Fruit fly (Drosophila melanogaster) whole organism, embryonic: Measurements from ENCODE around the gene CG43993.

Source experiments
- Atf6 ChIP-seq: fragments of 200-800 bp; sonication (Bioruptor generic); IDR thresholded peaks from 2 replicates; pipeline ENCODE4 v1.3.6; 2022; ENCODE audit warnings: missing biosample characterization, missing genetic modification characterization
- Blimp-1 ChIP-seq: fragments of 200-800 bp; sonication (Bioruptor generic); optimal IDR thresholded peaks from 3 replicates; lab custom pipeline; 2018; ENCODE audit warnings: missing biosample characterization, missing genetic modification characterization, mild to moderate bottlenecking, moderate library complexity, missing genetic modification reagents
- CG12299 ChIP-seq: fragments of 200-800 bp; sonication (Bioruptor generic); optimal IDR thresholded peaks from 2 replicates; lab custom pipeline; 2018; ENCODE audit warnings: missing biosample characterization, mild to moderate bottlenecking, missing genetic modification characterization
- CG13424 ChIP-seq: fragments of 200-800 bp; sonication (Bioruptor generic); optimal IDR thresholded peaks from 2 replicates; lab custom pipeline; 2019; ENCODE audit warnings: missing biosample characterization, mild to moderate bottlenecking, missing genetic modification characterization, moderate library complexity
- CG14860 ChIP-seq: fragments of 200-800 bp; sonication (Bioruptor generic); IDR thresholded peaks from 3 replicates; pipeline ENCODE4 v1.3.6; 2022; ENCODE audit warnings: missing biosample characterization, missing genetic modification characterization; ENCODE audit not compliant: partially characterized antibody
- CG17359 ChIP-seq: fragments of 200-800 bp; sonication (Bioruptor generic); optimal IDR thresholded peaks from 3 replicates; lab custom pipeline; 2018; ENCODE audit warnings: missing biosample characterization, mild to moderate bottlenecking, missing genetic modification characterization, moderate library complexity
- CG31388 ChIP-seq: fragments of 200-800 bp; sonication (Bioruptor generic); optimal IDR thresholded peaks from 2 replicates; lab custom pipeline; 2016; ENCODE audit warnings: missing biosample characterization, missing genetic modification characterization
- CG33213 ChIP-seq: fragments of 200-800 bp; sonication (Bioruptor generic); optimal IDR thresholded peaks from 3 replicates; lab custom pipeline; 2016; ENCODE audit warnings: missing biosample characterization, missing genetic modification characterization
- CG42726 ChIP-seq: fragments of 200-800 bp; sonication (Bioruptor generic); IDR thresholded peaks from 2 replicates; pipeline ENCODE4 v1.3.6; 2022; ENCODE audit warnings: missing biosample characterization, missing genetic modification characterization; ENCODE audit not compliant: partially characterized antibody
- CG4820 ChIP-seq: fragments of 200-800 bp; sonication (Bioruptor generic); optimal IDR thresholded peaks from 3 replicates; lab custom pipeline; 2016; ENCODE audit warnings: missing biosample characterization, missing genetic modification characterization
- CG6813 ChIP-seq: fragments of 200-800 bp; sonication (Bioruptor generic); optimal IDR thresholded peaks from 2 replicates; lab custom pipeline; 2017; ENCODE audit warnings: missing biosample characterization, missing genetic modification characterization, mild to moderate bottlenecking, moderate library complexity, missing genetic modification reagents
- CG8290 ChIP-seq, 3 experiments: fragments of 200-800 bp; sonication (Bioruptor generic); optimal IDR thresholded peaks; 2 replicates each; lab custom pipeline; 2016 to 2019; ENCODE audit warnings: missing biosample characterization in 3 of 3, missing genetic modification characterization in 3 of 3, mild to moderate bottlenecking in 2 of 3, moderate library complexity in 1 of 3
- CG9609 ChIP-seq: fragments of 200-800 bp; sonication (Bioruptor generic); optimal IDR thresholded peaks from 3 replicates; lab custom pipeline; 2016; ENCODE audit warnings: missing biosample characterization, missing genetic modification characterization
- D19A ChIP-seq: fragments of 200-800 bp; optimal IDR thresholded peaks from 3 replicates; lab custom pipeline; 2019; ENCODE audit warnings: missing biosample characterization, mild to moderate bottlenecking, missing genetic modification characterization, moderate library complexity
- Dfd ChIP-seq, 2 experiments: fragments of >200 bp; optimal IDR thresholded peaks; 2 replicates each; lab custom pipeline; 2017; ENCODE audit warnings: missing biosample characterization in 2 of 2, missing genetic modification characterization in 2 of 2
- Dref ChIP-seq: fragments of 200-800 bp; sonication (Bioruptor generic); IDR thresholded peaks from 2 replicates; pipeline ENCODE4 v1.3.6; 2022; ENCODE audit warnings: missing biosample characterization, missing genetic modification characterization
- Ets65A ChIP-seq: fragments of 200-800 bp; sonication (Bioruptor generic); peaks from one replicate; lab custom pipeline; 2016; ENCODE audit warnings: missing biosample characterization, missing genetic modification characterization
- HLHmδ ChIP-seq: fragments of 200-800 bp; sonication (Bioruptor generic); optimal IDR thresholded peaks from 2 replicates; lab custom pipeline; 2018; ENCODE audit warnings: missing biosample characterization, mild to moderate bottlenecking, missing genetic modification characterization, moderate library complexity
- Hr3 ChIP-seq: fragments of 200-800 bp; sonication (Bioruptor generic); optimal IDR thresholded peaks from 3 replicates; lab custom pipeline; 2016; ENCODE audit warnings: missing biosample characterization, missing genetic modification characterization
- Six4 ChIP-seq: fragments of 200-800 bp; sonication (Bioruptor generic); optimal IDR thresholded peaks from 2 replicates; lab custom pipeline; 2016; ENCODE audit warnings: missing biosample characterization, missing genetic modification characterization
- Sox102F ChIP-seq: fragments of 200-800 bp; sonication (Bioruptor generic); optimal IDR thresholded peaks from 2 replicates; lab custom pipeline; 2018; ENCODE audit warnings: missing biosample characterization, mild to moderate bottlenecking, missing genetic modification characterization, moderate library complexity
- Stat92E ChIP-seq, 3 experiments: fragments of >200 bp in 2 of 3; fragments of 200-800 bp in 1 of 3; sonication (Bioruptor generic) in 1 of 3; optimal IDR thresholded peaks; 2 replicates each; lab custom pipeline; 2017 to 2019; ENCODE audit warnings: missing biosample characterization in 3 of 3, missing genetic modification characterization in 3 of 3, mild to moderate bottlenecking in 1 of 3, moderate library complexity in 1 of 3
- Taf1 ChIP-seq: fragments of 200-800 bp; sonication (Bioruptor generic); IDR thresholded peaks from 2 replicates; pipeline ENCODE4 v1.3.6; 2022; ENCODE audit warnings: missing biosample characterization, missing genetic modification characterization
- al ChIP-seq: fragments of 200-800 bp; sonication (Bioruptor generic); IDR thresholded peaks from 2 replicates; pipeline ENCODE4 v1.3.6; 2022; ENCODE audit warnings: missing biosample characterization, missing genetic modification characterization
- amos ChIP-seq: fragments of 200-800 bp; sonication (Bioruptor generic); IDR thresholded peaks from 2 replicates; pipeline ENCODE4 v1.3.6; 2022; ENCODE audit warnings: missing biosample characterization, missing genetic modification characterization; ENCODE audit not compliant: partially characterized antibody
- bsh ChIP-seq, 2 experiments: fragments of 200-800 bp; sonication (Bioruptor generic); optimal IDR thresholded peaks; 2 replicates each; lab custom pipeline; 2017 to 2018; ENCODE audit warnings: mild to moderate bottlenecking in 2 of 2, missing biosample characterization in 2 of 2, missing genetic modification characterization in 2 of 2, moderate library complexity in 1 of 2
- crol ChIP-seq: fragments of 200-800 bp; sonication (Bioruptor generic); IDR thresholded peaks from 2 replicates; pipeline ENCODE4 v1.3.6; 2022; ENCODE audit warnings: missing biosample characterization, missing genetic modification characterization
- dimm ChIP-seq: fragments of 200-800 bp; sonication (Bioruptor generic); IDR thresholded peaks from 2 replicates; pipeline ENCODE4 v1.3.6; 2022; ENCODE audit warnings: missing biosample characterization, missing genetic modification characterization
- fd64A ChIP-seq: fragments of 200-800 bp; sonication (Bioruptor generic); optimal IDR thresholded peaks from 3 replicates; lab custom pipeline; 2018; ENCODE audit warnings: missing biosample characterization, mild to moderate bottlenecking, missing genetic modification characterization
- fd96Cb ChIP-seq: fragments of 200-800 bp; sonication (Bioruptor generic); optimal IDR thresholded peaks from 2 replicates; lab custom pipeline; 2018; ENCODE audit warnings: missing biosample characterization, mild to moderate bottlenecking, missing genetic modification characterization, moderate library complexity
- fru ChIP-seq: fragments of >200 bp; optimal IDR thresholded peaks from 2 replicates; lab custom pipeline; 2017
- gem ChIP-seq: fragments of 200-800 bp; sonication (Bioruptor generic); optimal IDR thresholded peaks from 2 replicates; lab custom pipeline; 2019; ENCODE audit warnings: missing biosample characterization, mild to moderate bottlenecking, missing genetic modification characterization, moderate library complexity
- nom ChIP-seq: fragments of 200-800 bp; sonication (Bioruptor generic); optimal IDR thresholded peaks from 2 replicates; lab custom pipeline; 2017; ENCODE audit warnings: missing biosample characterization, missing genetic modification characterization, mild to moderate bottlenecking, moderate library complexity, missing genetic modification reagents
- row ChIP-seq: fragments of 200-800 bp; sonication (Bioruptor generic); IDR thresholded peaks from 3 replicates; pipeline ENCODE4 v1.3.6; 2022; ENCODE audit warnings: missing biosample characterization, missing genetic modification characterization
- sd ChIP-seq: fragments of 200-800 bp; sonication (Bioruptor generic); optimal IDR thresholded peaks from 3 replicates; lab custom pipeline; 2018; ENCODE audit warnings: missing biosample characterization, mild to moderate bottlenecking, missing genetic modification characterization, moderate library complexity
- sens ChIP-seq: fragments of 200-800 bp; sonication (Bioruptor generic); peaks from one replicate; lab custom pipeline; 2016; ENCODE audit warnings: missing biosample characterization, missing genetic modification characterization
- sisA ChIP-seq: fragments of 200-800 bp; sonication (Bioruptor generic); IDR thresholded peaks from 2 replicates; pipeline ENCODE4 v1.3.6; 2022; ENCODE audit warnings: missing biosample characterization, missing genetic modification characterization
- sug ChIP-seq: fragments of 200-800 bp; optimal IDR thresholded peaks from 2 replicates; lab custom pipeline; 2019; ENCODE audit warnings: missing biosample characterization, mild to moderate bottlenecking, missing genetic modification characterization, moderate library complexity
- tgo ChIP-seq: fragments of 200-800 bp; sonication (Bioruptor generic); IDR thresholded peaks from 3 replicates; pipeline ENCODE4 v1.3.6; 2022; ENCODE audit warnings: missing biosample characterization, missing genetic modification characterization
- tin ChIP-seq: fragments of 200-800 bp; sonication (Bioruptor generic); optimal IDR thresholded peaks from 3 replicates; lab custom pipeline; 2016; ENCODE audit warnings: missing biosample characterization, missing genetic modification characterization
- tll ChIP-seq, 2 experiments: fragments of 200-800 bp in 1 of 2; fragments of >200 bp in 1 of 2; sonication (Bioruptor generic) in 1 of 2; optimal IDR thresholded peaks; 2 replicates each; lab custom pipeline; 2017 to 2019; ENCODE audit warnings: missing biosample characterization in 2 of 2, missing genetic modification characterization in 2 of 2, mild to moderate bottlenecking in 1 of 2, moderate library complexity in 1 of 2
- trem ChIP-seq: fragments of 200-800 bp; optimal IDR thresholded peaks from 3 replicates; lab custom pipeline; 2019; ENCODE audit warnings: missing biosample characterization, mild to moderate bottlenecking, missing genetic modification characterization, moderate library complexity
- tup ChIP-seq: fragments of 200-800 bp; sonication (Bioruptor generic); optimal IDR thresholded peaks from 2 replicates; lab custom pipeline; 2016; ENCODE audit warnings: missing biosample characterization, mild to moderate bottlenecking, missing genetic modification characterization, moderate library complexity
- vvl ChIP-seq: fragments of 200-800 bp; sonication (Bioruptor generic); IDR thresholded peaks from 2 replicates; pipeline ENCODE4 v1.3.6; 2022; ENCODE audit warnings: missing biosample characterization, missing genetic modification characterization
- zf30C ChIP-seq: fragments of 200-800 bp; sonication (Bioruptor generic); optimal IDR thresholded peaks from 3 replicates; lab custom pipeline; 2018; ENCODE audit warnings: missing biosample characterization, mild to moderate bottlenecking, missing genetic modification characterization
- zfh2 ChIP-seq: fragments of 200-800 bp; sonication (Bioruptor generic); optimal IDR thresholded peaks from 2 replicates; lab custom pipeline; 2016; ENCODE audit warnings: missing biosample characterization, missing genetic modification characterization

CG43993 gene

dm6 chr3L:12024947-12025346 is 7.4 kb upstream of the CG43993 start:
- TF ChIP-seq Hr3 (GFP tag; lab: Kevin White, UChicago): no peak
- peak; percentile 8 for TF ChIP-seq sens (GFP tag; lab: Kevin White, UChicago)
- 0 out of 3 replicates have a peak, but pooled peaks have one; percentile 9 for TF ChIP-seq row (GFP tag; lab: Robert Waterston, UW)
- no peak for TF ChIP-seq CG4820 (GFP tag; lab: Kevin White, UChicago)
- no peak for TF ChIP-seq trem (tag; lab: Kevin White, UChicago)
- TF ChIP-seq Sox102F: peak; percentile 29
- TF ChIP-seq Dref: no peak
- peak; percentile 38 for TF ChIP-seq gem (tag; lab: Kevin White, UChicago)
- peak; percentile 10 for TF ChIP-seq Blimp-1 (GFP tag; lab: Kevin White, UChicago)
- TF ChIP-seq CG17359: peak; percentile 6
- no peak for TF ChIP-seq fru
- TF ChIP-seq bsh (GFP tag; optimal IDR thresholded peaks at IDR 0.05; lab: Kevin White, UChicago): peak in 1 of 2 experiments; percentile 33
- TF ChIP-seq, all 482 proteins: peak for 7

- TF ChIP-seq vvl (no peak), amos (no peak), HLHmδ (GFP tag; lab: Kevin White, UChicago) (no peak), Stat92E (GFP tag; optimal IDR thresholded peaks at IDR 0.05; lab: Kevin White, UChicago) (no peak), Atf6 (GFP tag; lab: Robert Waterston, UW) (no peak), CG14860 (GFP tag; lab: Robert Waterston, UW) (no peak), al (GFP tag; lab: Robert Waterston, UW) (no peak), zfh2 (GFP tag; lab: Kevin White, UChicago) (no peak), tup (no peak), Six4 (GFP tag; lab: Kevin White, UChicago) (no peak), CG13424 (tag; lab: Kevin White, UChicago) (no peak), sug (tag; lab: Kevin White, UChicago) (no peak), CG9609 (GFP tag; lab: Kevin White, UChicago) (no peak), Ets65A (GFP tag; lab: Kevin White, UChicago) (no peak), D19A (tag; lab: Kevin White, UChicago) (no peak), crol (GFP tag; lab: Robert Waterston, UW) (no peak), CG33213 (GFP tag; lab: Kevin White, UChicago) (no peak), CG12299 (tag; lab: Kevin White, UChicago) (no peak)
- TF ChIP-seq, all 482 proteins: peak for 0
Measured at dm6 chr3L:12027929-12028328, 4.4 kb upstream of the CG43993 start.

- TF ChIP-seq Ets65A (GFP tag; lab: Kevin White, UChicago) (peak; percentile 71), Taf1 (GFP tag; lab: Robert Waterston, UW) (no peak), CG42726 (0 out of 2 replicates have a peak, but pooled peaks have one; percentile 23), nom (GFP tag; lab: Kevin White, UChicago) (peak; percentile 11)
Measured at dm6 chr3L:12028534-12029029, 3.8 kb upstream of the CG43993 start.

dm6 chr3L:12030521-12030920 is 1.8 kb upstream of the CG43993 start:
- no peak for TF ChIP-seq CG31388 (GFP tag; lab: Kevin White, UChicago)
- no peak for TF ChIP-seq dimm (GFP tag; lab: Robert Waterston, UW)
- no peak for TF ChIP-seq sd (tag; lab: Kevin White, UChicago)
- TF ChIP-seq fd96Cb: peak; percentile 36
- TF ChIP-seq tll (GFP tag; optimal IDR thresholded peaks at IDR 0.05; lab: Kevin White, UChicago): no peak
- no peak for TF ChIP-seq sug (tag; lab: Kevin White, UChicago)
- no peak for TF ChIP-seq CG8290 (GFP tag; optimal IDR thresholded peaks at IDR 0.05; lab: Kevin White, UChicago)
- no peak for TF ChIP-seq CG8290 (tag; optimal IDR thresholded peaks at IDR 0.05; lab: Kevin White, UChicago)
- no peak for TF ChIP-seq fd64A
- TF ChIP-seq tin: peak; percentile 15
- TF ChIP-seq CG6813 (GFP tag; lab: Kevin White, UChicago): no peak
- no peak for TF ChIP-seq tgo
- no peak for TF ChIP-seq zf30C (GFP tag; lab: Kevin White, UChicago)
- no peak for TF ChIP-seq sisA (GFP tag; lab: Robert Waterston, UW)
- peak; percentile 37; the same call in 1 of the 3 replicates for TF ChIP-seq row (GFP tag; lab: Robert Waterston, UW)
- no peak for TF ChIP-seq Dfd (GFP tag; optimal IDR thresholded peaks at IDR 0.05; lab: Kevin White, UChicago)
